Fruit fly (Drosophila melanogaster): ENCODE results near the gene Cyp305a1.

The Cyp305a1 gene

DNA sequence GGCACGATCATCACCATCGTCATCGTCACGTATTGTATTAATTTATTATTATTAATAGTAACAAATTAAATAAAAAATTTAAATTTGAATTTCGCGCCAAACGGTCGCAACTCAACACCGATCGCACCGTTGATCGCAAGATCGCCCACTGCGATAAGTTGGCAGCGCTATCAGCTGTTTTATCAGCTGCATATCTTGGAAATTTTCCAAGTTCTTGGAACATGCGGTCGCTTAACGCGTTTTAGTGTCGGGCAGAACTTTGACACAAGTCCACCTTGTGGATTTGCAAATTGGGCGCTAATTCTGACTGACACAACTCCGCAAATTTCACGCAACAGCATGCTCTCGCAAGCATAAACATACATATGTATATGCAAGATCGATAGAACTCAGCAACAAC lies 48.1 kb upstream of the Cyp305a1 start (continued):
- peak; percentile 30 for TF ChIP-seq CG12659 (GFP tag; optimal IDR thresholded peaks at IDR 0.05)
- no peak for TF ChIP-seq Sry-β (GFP tag; optimal IDR thresholded peaks at IDR 0.05)
- TF ChIP-seq Mad (GFP tag; optimal IDR thresholded peaks at IDR 0.05), result no peak
- TF ChIP-seq sob (GFP tag; IDR thresholded peaks at IDR 0.05), result no peak; the same call in 1 of the 2 replicates
- no peak for TF ChIP-seq CG14965 (GFP tag; optimal IDR thresholded peaks at IDR 0.05; ENCODE audit: borderline replicate concordance)
- TF ChIP-seq trh (GFP tag; optimal IDR thresholded peaks at IDR 0.05), result no peak
- TF ChIP-seq ro (GFP tag; IDR thresholded peaks at IDR 0.05), result no peak
- TF ChIP-seq MESR4 (GFP tag; optimal IDR thresholded peaks at IDR 0.05), result peak; percentile 76
- peak; percentile 9 for TF ChIP-seq grau (tag; optimal IDR thresholded peaks at IDR 0.05)
- peak; percentile 96 to 100 for TF ChIP-seq crp (GFP tag; optimal IDR thresholded peaks at IDR 0.05)
- no peak; the same call in 1 of the 2 replicates for TF ChIP-seq slbo (GFP tag; IDR thresholded peaks at IDR 0.05)
- TF ChIP-seq lilli (GFP tag; optimal IDR thresholded peaks at IDR 0.05), result peak; percentile 8
- peak; percentile 74 for TF ChIP-seq CG3995 (GFP tag; optimal IDR thresholded peaks at IDR 0.05)
- TF ChIP-seq insv (GFP tag; optimal IDR thresholded peaks at IDR 0.05), result peak in 1 of 2 experiments; percentile 44
- TF ChIP-seq ERR (GFP tag; optimal IDR thresholded peaks at IDR 0.05), result no peak
- peak; percentile 35; the same call in 1 of the 3 replicates for TF ChIP-seq so (GFP tag; IDR thresholded peaks at IDR 0.05)
- TF ChIP-seq Hmr (GFP tag; optimal IDR thresholded peaks at IDR 0.05), result peak; percentile 37
- no peak for TF ChIP-seq dati (GFP tag; IDR thresholded peaks at IDR 0.05)
- TF ChIP-seq CG1832 (GFP tag; optimal IDR thresholded peaks at IDR 0.05), result no peak
- TF ChIP-seq ase (GFP tag; IDR thresholded peaks at IDR 0.05), result no peak
- peak; percentile 38 for TF ChIP-seq lab (GFP tag; optimal IDR thresholded peaks at IDR 0.05)
- peak in 1 of 3 experiments; percentile 98 for TF ChIP-seq Stat92E (GFP tag; optimal IDR thresholded peaks at IDR 0.05)
- peak; percentile 4 for TF ChIP-seq CG30020 (tag; optimal IDR thresholded peaks at IDR 0.05)
- TF ChIP-seq CTCF (GFP tag; optimal IDR thresholded peaks at IDR 0.05), result peak; percentile 24
- TF ChIP-seq CG18011 (GFP tag; optimal IDR thresholded peaks at IDR 0.05), result peak; percentile 31
- TF ChIP-seq CG17912 (GFP tag; optimal IDR thresholded peaks at IDR 0.05), result peak; percentile 41
- TF ChIP-seq NC2β (GFP tag; optimal IDR thresholded peaks at IDR 0.05), result no peak
- peak in 1 of 2 experiments; percentile 40 for TF ChIP-seq Pdp1 (GFP tag; optimal IDR thresholded peaks at IDR 0.05)
- no peak for TF ChIP-seq CG8281 (tag; optimal IDR thresholded peaks at IDR 0.05)
- peak; percentile 32; the same call in 1 of the 3 replicates for TF ChIP-seq CG16813 (GFP tag; IDR thresholded peaks at IDR 0.05; ENCODE audit: partially characterized antibody)
- TF ChIP-seq Opbp (GFP tag; IDR thresholded peaks at IDR 0.05; ENCODE audit: partially characterized antibody), result peak; percentile 52; the same call in 1 of the 3 replicates
- peak; percentile 9 for TF ChIP-seq Xbp1 (GFP tag; optimal IDR thresholded peaks at IDR 0.05)
- peak; percentile 39 for TF ChIP-seq BEAF-32 (GFP tag; optimal IDR thresholded peaks at IDR 0.05)
- TF ChIP-seq lbe (GFP tag; optimal IDR thresholded peaks at IDR 0.05), result no peak
- peak; percentile 36 for TF ChIP-seq phol (tag; optimal IDR thresholded peaks at IDR 0.05)
- no peak for TF ChIP-seq CG17612 (GFP tag; IDR thresholded peaks at IDR 0.05)
- TF ChIP-seq B-H2 (GFP tag; optimal IDR thresholded peaks at IDR 0.05), result peak; percentile 68
- TF ChIP-seq Atf3 (GFP tag; optimal IDR thresholded peaks at IDR 0.05), result no peak
- TF ChIP-seq Fer1 (GFP tag; optimal IDR thresholded peaks at IDR 0.05), result peak; percentile 38
- TF ChIP-seq CG10543 (GFP tag; optimal IDR thresholded peaks at IDR 0.05), result peak; percentile 31
- TF ChIP-seq CG6791 (GFP tag; IDR thresholded peaks at IDR 0.05; ENCODE audit: partially characterized antibody), result peak; percentile 43; the same call in 1 of the 3 replicates
- TF ChIP-seq sug (tag; optimal IDR thresholded peaks at IDR 0.05), result peak; percentile 46
- TF ChIP-seq dpn (GFP tag; optimal IDR thresholded peaks at IDR 0.05), result peak in 1 of 2 experiments; percentile 16
- TF ChIP-seq exex (tag; optimal IDR thresholded peaks at IDR 0.05), result peak; percentile 16
- TF ChIP-seq NFAT (GFP tag; IDR thresholded peaks at IDR 0.05), result peak; percentile 95
- TF ChIP-seq Med (GFP tag), result peak; percentile 76
- no peak for TF ChIP-seq shn (GFP tag; optimal IDR thresholded peaks at IDR 0.05)
- no peak for TF ChIP-seq tna (GFP tag; IDR thresholded peaks at IDR 0.05; ENCODE audit: partially characterized antibody)
- no peak for TF ChIP-seq CG12219 (GFP tag; optimal IDR thresholded peaks at IDR 0.05)
